Fruit fly (Drosophila melanogaster): ENCODE measurements around the gene CG11600.
A peak's percentile ranks its signal among the peaks of the same experiment; 100 is the strongest.

CG11600 gene

DNA sequence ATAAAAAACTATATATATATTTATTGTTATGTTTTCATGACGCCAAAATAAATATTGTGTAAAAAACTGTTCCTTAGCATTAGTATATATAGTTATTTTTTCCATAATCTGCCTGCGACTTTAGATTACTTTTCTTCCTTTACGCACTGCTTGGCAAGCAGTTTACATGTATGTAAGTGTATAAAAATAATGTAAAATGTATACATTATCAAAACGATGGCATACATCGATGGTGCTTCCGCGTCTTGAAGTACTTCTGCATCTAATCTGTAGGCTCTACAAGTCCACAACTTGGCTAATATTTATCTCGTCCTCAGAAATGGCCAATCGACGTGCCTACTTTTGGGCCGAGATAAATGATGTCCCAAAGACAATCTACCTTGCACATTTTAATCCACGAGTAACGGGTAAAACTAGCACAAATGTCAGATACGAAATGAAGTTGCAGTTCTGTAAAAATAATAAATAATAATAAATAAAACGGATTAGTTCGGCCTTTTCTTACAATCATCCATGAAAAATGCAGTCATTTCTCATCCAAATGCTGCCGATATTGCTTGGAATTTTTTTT, 1.7 kb downstream of the CG11600 start, which contains the start of gene CG11608:
CG11608 (plus strand) TSS at position 521 of the 571 bp plus-strand sequence.
- TF ChIP-seq dl (GFP tag; optimal IDR thresholded peaks at IDR 0.05; ENCODE audit: insufficient read depth in 1 of 2, partially characterized antibody in 2 of 2): no peak

DNA sequence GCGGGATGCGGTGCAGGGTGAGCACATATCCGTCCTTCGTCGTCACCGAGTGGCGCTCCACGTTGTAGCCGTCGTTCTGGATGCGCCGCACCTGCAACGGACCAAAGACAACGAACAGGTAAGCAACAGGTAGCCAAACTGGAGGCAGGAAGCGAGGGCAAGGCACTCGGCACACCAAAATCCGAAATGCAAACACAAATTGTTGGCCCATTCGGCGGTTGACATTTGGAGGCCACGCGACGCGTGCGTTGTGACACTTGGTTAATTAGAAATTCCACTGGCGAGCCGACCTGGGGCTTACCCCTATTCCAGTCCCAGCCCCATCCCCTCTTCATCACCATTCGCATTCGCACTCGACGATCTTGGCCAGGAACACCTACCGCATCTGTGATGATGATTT, 5.3 kb downstream of the CG11600 start:
- TF ChIP-seq HLH106 (tag; optimal IDR thresholded peaks at IDR 0.05): no peak
- no peak for TF ChIP-seq dsf (GFP tag; optimal IDR thresholded peaks at IDR 0.05; ENCODE audit: borderline replicate concordance)
- TF ChIP-seq GATAd (GFP tag; optimal IDR thresholded peaks at IDR 0.05): no peak
- no peak for TF ChIP-seq Jra (GFP tag; optimal IDR thresholded peaks at IDR 0.05)
- TF ChIP-seq CG9705 (GFP tag; optimal IDR thresholded peaks at IDR 0.05): no peak
- TF ChIP-seq rgr (GFP tag; optimal IDR thresholded peaks at IDR 0.05): no peak
- TF ChIP-seq h (GFP tag; optimal IDR thresholded peaks at IDR 0.05): no peak
- TF ChIP-seq psq (GFP tag; optimal IDR thresholded peaks at IDR 0.05): no peak

dm6 chr3R:12642051-12642532, 5.8 kb downstream of the CG11600 start, which contains the start of gene CG6753:
TSS of gene CG6753 (minus strand) at chr3R:12642482.
- TF ChIP-seq Mio (GFP tag; optimal IDR thresholded peaks at IDR 0.05) (no peak), Hr78 (GFP tag; optimal IDR thresholded peaks at IDR 0.05) (no peak), psq (GFP tag; optimal IDR thresholded peaks at IDR 0.05) (no peak), ey (GFP tag; optimal IDR thresholded peaks at IDR 0.05) (no peak), jim (GFP tag; optimal IDR thresholded peaks at IDR 0.05) (no peak), tai (GFP tag; optimal IDR thresholded peaks at IDR 0.05) (no peak), h (GFP tag; optimal IDR thresholded peaks at IDR 0.05) (no peak), Sp1 (GFP tag; optimal IDR thresholded peaks at IDR 0.05) (no peak), brk (GFP tag; optimal IDR thresholded peaks at IDR 0.05) (no peak), fru (GFP tag; optimal IDR thresholded peaks at IDR 0.05) (no peak), Dfd (GFP tag; optimal IDR thresholded peaks at IDR 0.05) (no peak), HLH106 (tag; optimal IDR thresholded peaks at IDR 0.05) (no peak), Hr83 (GFP tag; optimal IDR thresholded peaks at IDR 0.05; ENCODE audit: poor library complexity, severe bottlenecking) (no peak), pan (optimal IDR thresholded peaks at IDR 0.05) (no peak), sage (GFP tag; optimal IDR thresholded peaks at IDR 0.05) (no peak), CG9705 (GFP tag; optimal IDR thresholded peaks at IDR 0.05) (no peak), Dif (GFP tag; optimal IDR thresholded peaks at IDR 0.05; ENCODE audit: partially characterized antibody) (no peak), dl (GFP tag; optimal IDR thresholded peaks at IDR 0.05; ENCODE audit: insufficient read depth in 1 of 2, partially characterized antibody in 2 of 2) (no peak), Abd-B (GFP tag; optimal IDR thresholded peaks at IDR 0.05) (no peak), Myc (optimal IDR thresholded peaks at IDR 0.05) (no peak)

- no peak for TF ChIP-seq CG9705 (GFP tag; optimal IDR thresholded peaks at IDR 0.05)
- no peak for TF ChIP-seq CG32264 (GFP tag; optimal IDR thresholded peaks at IDR 0.05)
- TF ChIP-seq Rel (GFP tag; optimal IDR thresholded peaks at IDR 0.05): no peak
- TF ChIP-seq Rel (tag; optimal IDR thresholded peaks at IDR 0.05): no peak
- TF ChIP-seq Hr83 (GFP tag; optimal IDR thresholded peaks at IDR 0.05; ENCODE audit: poor library complexity, severe bottlenecking): no peak
- TF ChIP-seq N (GFP tag; optimal IDR thresholded peaks at IDR 0.05): no peak
- TF ChIP-seq HLH106 (tag; optimal IDR thresholded peaks at IDR 0.05): peak; percentile 15
- TF ChIP-seq br (GFP tag; optimal IDR thresholded peaks at IDR 0.05): no peak
- no peak for TF ChIP-seq Hnf4 (GFP tag; optimal IDR thresholded peaks at IDR 0.05)
These were observed 8.4 kb downstream of the CG11600 start for dm6 chr3R:12644621-12645310.

dm6 chr3R:12645771-12646317, 9.5 kb downstream of the CG11600 start:
- TF ChIP-seq brk (GFP tag; optimal IDR thresholded peaks at IDR 0.05) (no peak), dsf (GFP tag; optimal IDR thresholded peaks at IDR 0.05; ENCODE audit: borderline replicate concordance) (no peak), foxo (GFP tag; optimal IDR thresholded peaks at IDR 0.05) (no peak)

All from whole organism, wandering third instar larva.